Worm (Caenorhabditis elegans): ENCODE results near the gene crn-7.

- TF ChIP-seq unc-86 (tag; optimal IDR thresholded peaks at IDR 0.05) (no peak), unc-55 (GFP tag; optimal IDR thresholded peaks at IDR 0.05) (no peak), fkh-10 (GFP tag; optimal IDR thresholded peaks at IDR 0.05) (no peak), madf-2 (tag; optimal IDR thresholded peaks at IDR 0.05) (no peak), nhr-11 (tag; optimal IDR thresholded peaks at IDR 0.05) (no peak), ama-1 (optimal IDR thresholded peaks at IDR 0.05) (no peak), ttx-3 (tag; optimal IDR thresholded peaks at IDR 0.05) (no peak), F13H6.1 (tag; optimal IDR thresholded peaks at IDR 0.05) (no peak), odd-2 (tag; optimal IDR thresholded peaks at IDR 0.05) (no peak), tbx-2 (tag; optimal IDR thresholded peaks at IDR 0.05) (no peak), dve-1 (tag; optimal IDR thresholded peaks at IDR 0.05) (no peak)
These were observed 37.5 kb downstream of the crn-7 start for ce11 chrIII:8305816-8306215.

All from whole organism, late embryonic.